Worm (Caenorhabditis elegans): ENCODE results near the gene nop-1.

- no peak for TF ChIP-seq nhr-11 (tag; optimal IDR thresholded peaks at IDR 0.05)
- no peak for TF ChIP-seq mdl-1 (tag; optimal IDR thresholded peaks at IDR 0.05)
- TF ChIP-seq alr-1 (tag; optimal IDR thresholded peaks at IDR 0.05) = no peak
- no peak for TF ChIP-seq R02D3.7 (tag; optimal IDR thresholded peaks at IDR 0.05)
- no peak for TF ChIP-seq ztf-11 (tag; optimal IDR thresholded peaks at IDR 0.05)
- no peak for TF ChIP-seq aly-2 (tag; optimal IDR thresholded peaks at IDR 0.05)
- TF ChIP-seq ztf-4 (tag; optimal IDR thresholded peaks at IDR 0.05) = peak; percentile 70
Measured at ce11 chrIII:5953041-5953912, 5.2 kb upstream of the nop-1 start.

Measured in whole organism, L2 larva.